Worm (Caenorhabditis elegans) whole organism, L4 larva: ENCODE results near the gene acp-1.

Source experiments
- egl-27 ChIP-seq: sonication (generic microtip); optimal IDR thresholded peaks from 3 replicates; lab custom pipeline; 2017; ENCODE audit warnings: missing biosample characterization, missing genetic modification reagents, missing genetic modification characterization
- egl-43 ChIP-seq: fragments of 200-800 bp; sonication (Bioruptor generic); IDR thresholded peaks from 2 replicates; pipeline ENCODE4 v1.3.6; 2022; ENCODE audit warnings: missing genetic modification reagents, missing genetic modification characterization, missing compliant biosample characterization
- fkh-10 ChIP-seq: fragments of 150-350 bp; optimal IDR thresholded peaks from 2 replicates; lab custom pipeline; 2014; ENCODE audit warnings: missing biosample characterization, missing genetic modification reagents, missing genetic modification characterization
- nhr-28 ChIP-seq: fragments of 150-350 bp; optimal IDR thresholded peaks from 2 replicates; lab custom pipeline; 2014; ENCODE audit warnings: missing biosample characterization, missing genetic modification characterization
- nhr-42 ChIP-seq: fragments of 200-800 bp; sonication (Bioruptor generic); IDR thresholded peaks from 2 replicates; pipeline ENCODE4 v1.3.6; 2022; ENCODE audit warnings: missing genetic modification characterization, missing compliant biosample characterization
- pqm-1 ChIP-seq: sonication (generic microtip); optimal IDR thresholded peaks from 2 replicates; lab custom pipeline; 2017; ENCODE audit warnings: missing biosample characterization, missing genetic modification characterization
- unc-62 ChIP-seq, 3 experiments: fragments of 150-350 bp in 1 of 3; sonication (generic microtip); optimal IDR thresholded peaks in 2 of 3; peaks in 1 of 3; 1 replicate in 1 of 3; 2 replicates in 2 of 3; lab custom pipeline; 2014 to 2017; ENCODE audit warnings: missing biosample characterization in 3 of 3, missing genetic modification characterization in 3 of 3, missing genetic modification reagents in 3 of 3, missing genotype in 1 of 3
- vab-7 ChIP-seq: fragments of 200-800 bp; sonication (Bioruptor generic); IDR thresholded peaks from 2 replicates; pipeline ENCODE4 v1.3.6; 2022; ENCODE audit warnings: missing genetic modification reagents, missing genetic modification characterization, missing compliant biosample characterization

ce11 chrX:3379114-3379513 is 6.1 kb downstream of the acp-1 start, which contains the start of gene sorf-1:
- TF ChIP-seq nhr-42, result no peak
- peak; percentile 12 for TF ChIP-seq fkh-10 (GFP tag; lab: Kevin White, UChicago)
- no peak for TF ChIP-seq vab-7 (GFP tag; lab: Robert Waterston, UW)
- TF ChIP-seq nhr-28 (tag; lab: Kevin White, UChicago), result no peak
- TF ChIP-seq egl-43, result no peak
- TF ChIP-seq pqm-1 (tag; lab: Kevin White, UChicago), result no peak
- TF ChIP-seq egl-27 (tag; lab: Kevin White, UChicago), result no peak
- no peak for TF ChIP-seq unc-62 (GFP tag; optimal IDR thresholded peaks at IDR 0.05 in 1 of 2; lab: Kevin White, UChicago)
- TF ChIP-seq unc-62 (tag; optimal IDR thresholded peaks at IDR 0.05; lab: Kevin White, UChicago), result no peak
